Worm (Caenorhabditis elegans) whole organism, dauer: Measurements from ENCODE around the gene ets-5.

Source experiments
- unc-62 ChIP-seq: sonication (generic microtip); optimal IDR thresholded peaks from 2 replicates; lab custom pipeline; 2017; ENCODE audit warnings: missing biosample characterization, missing genetic modification reagents, missing genetic modification characterization

Gene ets-5

DNA sequence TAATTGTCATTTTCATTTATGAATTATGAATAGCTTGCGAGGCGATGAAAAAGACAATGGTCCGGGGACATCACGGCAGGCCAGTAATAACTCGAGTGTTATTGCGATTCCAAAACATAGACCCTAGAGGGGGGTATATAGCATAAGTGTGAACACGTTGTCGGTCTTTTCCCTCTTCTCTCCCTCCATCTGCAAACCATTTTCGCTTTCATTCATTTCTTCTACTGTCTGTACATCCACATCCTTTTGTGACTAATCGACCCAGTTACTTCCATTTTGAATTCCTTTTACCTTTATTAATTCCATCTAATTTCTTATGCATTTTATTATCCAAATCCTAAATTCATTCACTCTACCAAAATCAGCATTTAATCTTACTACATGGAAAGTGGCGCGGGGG is 13.3 kb downstream of the ets-5 start:
- TF ChIP-seq unc-62 (GFP tag; lab: Kevin White, UChicago), result no peak

DNA sequence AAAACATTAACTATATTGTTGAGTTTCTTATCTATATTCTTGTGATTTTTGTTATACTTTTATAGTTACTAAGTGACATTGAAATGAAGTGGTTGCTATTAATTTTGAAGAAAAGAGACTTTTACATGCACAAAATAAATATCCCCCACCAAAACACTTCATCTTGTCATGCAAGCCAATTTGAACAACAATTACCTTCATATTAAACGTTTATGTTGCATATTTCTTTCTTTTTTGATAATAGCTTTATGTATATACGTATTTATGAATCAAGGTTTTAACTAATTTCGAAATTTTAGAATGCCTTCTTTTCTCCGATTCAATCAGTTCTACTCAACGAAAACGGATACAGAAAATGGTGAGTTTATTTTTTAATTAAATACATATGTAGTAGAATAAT is 16.5 kb downstream of the ets-5 start, which contains the start of gene clc-7:
Gene clc-7, plus strand, starts transcription at position 301 of the 400 bp plus-strand sequence.
- TF ChIP-seq unc-62 (GFP tag; lab: Kevin White, UChicago), result no peak

DNA sequence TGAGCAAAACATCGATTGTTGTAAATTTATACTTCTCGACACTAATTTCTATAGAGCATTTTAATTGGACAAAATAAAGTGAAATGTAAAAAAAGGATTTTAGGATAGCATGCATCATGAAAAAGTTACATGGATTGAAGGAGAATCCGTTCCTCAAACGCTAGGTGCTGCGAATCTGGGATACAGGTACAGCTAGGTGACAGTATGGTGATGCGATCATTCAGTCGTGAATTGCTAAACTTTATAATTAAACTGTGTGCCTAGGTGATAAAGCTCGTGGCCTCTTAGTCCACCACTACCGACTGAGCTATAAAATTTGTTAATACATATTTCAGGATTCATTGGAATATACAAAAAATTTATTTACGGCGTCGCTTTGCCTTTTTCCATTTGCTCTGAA is 17.8 kb downstream of the ets-5 start:
- TF ChIP-seq unc-62 (GFP tag; lab: Kevin White, UChicago), result no peak

DNA sequence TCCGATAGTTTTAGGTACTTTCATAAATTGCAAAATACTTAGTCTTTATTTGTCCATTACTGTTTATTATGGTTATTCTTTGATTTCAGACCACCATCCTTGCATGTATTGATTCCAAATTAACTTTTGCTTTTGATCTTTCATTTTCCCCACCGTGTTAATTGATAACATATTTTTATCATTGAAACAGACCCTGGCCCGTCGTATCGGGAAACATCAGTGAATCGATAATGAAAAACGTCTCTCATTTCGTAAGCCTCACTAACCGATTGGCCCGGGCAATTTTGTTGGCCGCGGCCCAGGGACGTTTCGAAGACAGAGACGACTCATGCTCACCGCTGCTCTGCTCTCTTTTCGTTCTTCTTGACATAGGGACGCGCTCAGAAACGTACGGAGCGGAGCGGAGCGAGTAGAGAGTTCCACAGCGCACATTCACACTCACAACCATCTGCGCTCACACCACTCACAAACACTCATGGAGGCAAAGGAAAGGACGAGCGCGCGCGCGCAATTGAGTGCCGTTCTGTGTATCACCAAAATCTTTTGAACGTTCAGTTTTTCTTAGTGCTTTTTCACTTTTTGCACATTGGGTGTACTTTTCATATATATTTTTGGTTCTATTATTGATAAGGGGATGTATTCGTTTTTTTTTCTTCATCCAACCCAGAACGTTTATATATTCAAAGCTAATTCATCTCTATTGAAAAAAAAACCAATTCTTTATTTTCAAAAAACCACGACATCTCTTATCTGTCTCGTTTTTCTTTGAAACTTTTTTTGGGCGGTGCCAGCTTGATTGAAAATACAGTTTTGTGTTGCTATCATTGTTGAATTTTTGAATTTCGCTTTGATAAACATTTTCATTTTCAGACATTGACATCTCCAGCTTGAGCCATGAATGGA is 20.3 kb downstream of the ets-5 start, which contains the start of gene C24H10.2:
Gene C24H10.2, plus strand, starts transcription at position 853 of the 903 bp plus-strand sequence.
- no peak for TF ChIP-seq unc-62 (GFP tag; lab: Kevin White, UChicago)

DNA sequence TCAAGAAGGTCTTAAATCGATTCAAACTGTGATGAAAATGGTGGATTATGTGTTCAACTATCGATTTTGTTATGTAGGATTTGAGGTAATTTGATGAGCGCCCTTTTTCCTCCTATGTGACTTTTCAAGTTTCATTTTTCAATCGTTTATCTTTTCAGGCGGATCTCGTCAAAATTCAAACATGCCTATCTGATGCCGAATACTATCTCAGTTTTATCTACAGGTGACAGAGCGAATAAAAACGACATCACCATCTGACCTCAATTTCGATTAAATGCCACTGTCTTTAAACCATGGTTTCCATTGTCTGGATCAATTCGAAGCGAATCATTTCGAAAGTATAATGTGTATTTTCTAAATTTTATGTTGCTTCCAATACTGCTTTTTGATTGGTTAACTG is 22.6 kb downstream of the ets-5 start:
- no peak for TF ChIP-seq unc-62 (GFP tag; lab: Kevin White, UChicago)

DNA sequence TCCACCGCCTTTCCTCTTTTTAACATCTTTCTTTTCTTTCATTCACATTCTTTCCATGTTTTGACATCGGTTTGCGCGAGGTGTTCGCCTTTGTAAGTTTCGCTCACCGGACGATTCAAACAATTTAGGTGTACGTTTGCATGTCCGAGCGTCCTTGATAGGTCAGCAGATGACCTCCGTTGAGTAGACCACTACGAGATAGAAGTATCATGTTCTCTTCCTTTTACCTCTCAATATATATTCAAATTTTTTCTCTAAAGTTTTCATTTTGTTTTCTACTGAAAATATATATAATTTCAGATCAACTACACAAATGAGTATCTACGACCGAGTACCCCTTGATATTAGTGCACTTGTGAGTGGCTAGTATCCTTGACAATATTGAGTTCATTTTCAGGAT is 23.6 kb downstream of the ets-5 start, which contains the start of gene C24H10.3:
Gene C24H10.3, plus strand, starts transcription at position 301 of the 400 bp plus-strand sequence.
- no peak for TF ChIP-seq unc-62 (GFP tag; lab: Kevin White, UChicago)

DNA sequence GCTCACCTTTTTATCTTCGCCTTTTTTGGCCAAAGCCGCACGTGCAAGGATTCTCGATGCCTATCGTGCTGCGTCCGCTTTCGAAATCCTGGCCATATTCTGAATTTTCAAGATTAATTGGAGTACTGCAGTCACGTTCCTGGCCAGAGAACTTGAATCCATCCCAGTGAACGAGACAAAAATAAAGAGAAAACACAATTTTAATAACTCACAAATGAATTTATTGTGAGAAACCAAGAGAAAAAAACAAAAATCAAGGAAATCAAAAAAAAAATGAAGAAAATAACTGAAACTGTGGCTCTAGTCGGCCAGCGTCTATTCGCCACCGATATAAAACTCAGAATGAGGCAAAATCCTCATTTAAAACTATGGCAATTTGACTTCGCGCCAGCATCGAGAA is 25.2 kb downstream of the ets-5 start, which contains the start of gene C24H10.4:
Gene C24H10.4, minus strand, starts transcription at position 101 of the 400 bp plus-strand sequence.
- TF ChIP-seq unc-62 (GFP tag; lab: Kevin White, UChicago), result no peak

DNA sequence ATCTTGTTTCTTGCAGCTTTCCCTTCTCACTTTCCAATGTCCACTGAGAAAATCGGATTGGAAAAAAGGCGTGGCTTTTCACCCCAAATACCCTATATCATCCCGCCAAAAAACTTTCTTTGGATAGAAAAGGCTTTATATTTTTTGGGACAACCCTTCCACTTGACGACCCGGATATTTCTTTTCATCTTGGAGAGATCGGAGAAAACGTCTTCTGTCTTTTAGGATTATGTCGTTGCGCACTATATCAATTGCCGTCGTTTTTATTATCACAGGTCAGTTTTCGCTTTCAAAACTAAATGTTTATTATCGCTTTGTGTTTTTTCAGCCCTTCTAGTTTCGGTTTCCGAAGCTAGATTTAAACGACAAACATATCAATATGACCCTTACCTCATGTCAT is 40.4 kb downstream of the ets-5 start, which contains the start of gene Y64H9A.2:
Gene Y64H9A.2, plus strand, starts transcription at position 90 of the 400 bp plus-strand sequence.
- no peak for TF ChIP-seq unc-62 (GFP tag; lab: Kevin White, UChicago)

DNA sequence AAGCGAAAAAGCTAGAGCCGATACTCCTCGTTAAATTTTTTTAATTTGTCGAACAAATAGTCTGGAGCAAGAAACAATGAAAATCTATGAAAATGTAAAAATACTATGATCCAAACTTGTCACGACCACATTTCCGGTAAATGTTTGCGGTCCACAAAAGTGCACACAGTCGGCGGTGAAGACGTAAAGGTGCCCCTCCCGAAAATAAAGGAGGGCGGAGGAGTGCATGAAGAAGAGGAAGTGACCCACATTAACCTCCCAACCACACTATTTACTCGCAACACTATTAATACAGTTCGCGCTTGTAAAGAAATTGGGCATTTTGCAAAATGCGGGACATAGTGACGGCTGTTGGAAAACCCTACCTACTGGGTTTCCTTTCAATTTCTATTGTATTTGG is 44.3 kb downstream of the ets-5 start:
- TF ChIP-seq unc-62 (GFP tag; lab: Kevin White, UChicago), result no peak

DNA sequence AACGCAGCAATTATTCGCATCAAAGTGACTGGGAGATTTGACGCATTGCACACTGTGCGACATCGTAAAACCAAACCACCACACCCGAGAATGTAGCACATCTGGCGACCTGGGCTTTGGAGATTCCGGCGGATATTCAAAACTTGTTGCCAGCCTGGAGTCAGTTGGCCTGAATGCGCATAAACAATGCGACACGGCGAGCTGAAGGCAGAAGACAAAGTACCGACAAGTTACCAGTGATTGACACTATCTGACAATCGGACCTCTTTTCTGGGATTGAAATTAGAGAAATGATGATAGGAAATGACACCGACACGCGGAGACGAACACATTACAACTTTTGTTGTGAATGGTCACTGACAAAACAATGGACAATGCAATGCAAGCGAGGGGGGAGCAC is 45.5 kb downstream of the ets-5 start:
- TF ChIP-seq unc-62 (GFP tag; lab: Kevin White, UChicago), result no peak

DNA sequence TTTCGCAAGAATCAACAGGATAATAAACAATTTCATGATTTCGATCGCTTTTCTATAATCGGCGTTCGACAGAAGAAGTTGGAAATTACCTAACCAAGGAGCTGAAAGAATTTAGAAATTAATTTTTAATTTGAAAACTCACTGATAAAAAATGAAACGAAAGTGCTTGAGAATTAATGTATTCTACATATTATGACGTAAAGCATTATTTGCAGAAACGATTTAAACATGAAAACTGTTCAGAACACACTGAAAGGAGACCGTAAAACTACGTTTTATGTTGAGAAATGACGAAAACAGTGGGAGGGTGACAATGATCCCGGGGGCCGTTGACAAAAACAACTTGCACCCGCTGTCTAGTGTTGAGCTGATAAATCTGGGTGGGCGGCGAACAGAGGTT is 46.7 kb downstream of the ets-5 start, which contains the start of gene ZC449.5:
Gene ZC449.5, minus strand, starts transcription at position 101 of the 400 bp plus-strand sequence.
- TF ChIP-seq unc-62 (GFP tag; lab: Kevin White, UChicago), result no peak

DNA sequence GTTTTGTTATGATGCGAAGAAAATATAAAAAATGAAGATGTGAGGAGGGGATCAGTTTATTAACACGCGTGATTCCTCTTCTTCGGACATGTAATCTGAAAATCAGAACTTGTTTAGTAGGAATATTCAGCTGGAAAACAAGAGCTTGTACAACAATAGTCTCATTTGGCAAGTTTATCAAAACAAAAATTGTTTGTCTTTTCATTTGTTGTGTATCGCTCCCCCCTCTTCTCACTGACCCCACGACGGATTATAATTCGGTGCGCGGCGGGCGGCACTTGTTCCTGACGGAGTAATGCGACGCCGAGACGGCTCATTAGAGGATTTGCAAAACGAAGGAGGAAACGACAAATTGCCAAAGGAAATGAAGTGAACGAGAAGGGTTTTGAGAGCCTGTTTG is 50.5 kb downstream of the ets-5 start, which contains the start of gene ZC449.4:
Gene ZC449.4, minus strand, starts transcription at position 101 of the 400 bp plus-strand sequence.
- TF ChIP-seq unc-62 (GFP tag; lab: Kevin White, UChicago), result no peak

DNA sequence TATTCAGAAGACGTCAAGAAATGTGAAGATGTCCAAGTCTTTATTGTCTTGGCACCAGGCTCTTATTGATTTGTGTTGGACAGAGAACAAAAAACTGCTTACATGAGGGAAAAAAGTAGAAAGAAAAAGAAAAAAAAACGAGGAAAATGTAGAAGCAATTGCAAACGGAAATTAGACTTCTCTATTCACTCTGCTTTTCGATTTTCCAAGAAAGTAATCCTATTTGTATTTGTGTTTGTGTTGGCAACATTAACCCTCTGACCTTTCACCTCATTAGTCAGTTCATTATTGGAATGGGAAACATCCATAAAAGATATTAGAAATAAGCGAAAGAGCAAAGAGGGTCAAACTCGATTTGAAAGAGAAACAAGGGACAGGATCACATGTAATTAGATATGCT is 52.6 kb downstream of the ets-5 start:
- no peak for TF ChIP-seq unc-62 (GFP tag; lab: Kevin White, UChicago)

DNA sequence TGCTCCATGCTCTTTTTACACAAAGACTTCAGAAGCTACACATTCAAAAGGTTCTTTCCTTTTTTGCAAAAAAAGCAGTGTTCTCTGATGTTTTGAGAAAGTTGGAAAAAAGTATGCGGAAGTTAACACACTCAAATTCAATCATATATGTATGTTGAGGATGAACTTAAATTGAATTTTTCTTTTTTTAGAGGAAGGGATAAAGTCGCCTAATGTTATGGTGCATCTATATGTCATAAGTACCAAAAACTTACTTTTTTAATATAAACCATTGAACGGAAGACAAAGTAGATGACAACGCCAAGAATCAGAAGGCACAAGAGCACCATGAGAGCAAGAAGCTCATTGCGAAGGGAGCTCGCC is 55.8 kb downstream of the ets-5 start:
- no peak for TF ChIP-seq unc-62 (GFP tag; lab: Kevin White, UChicago)

DNA sequence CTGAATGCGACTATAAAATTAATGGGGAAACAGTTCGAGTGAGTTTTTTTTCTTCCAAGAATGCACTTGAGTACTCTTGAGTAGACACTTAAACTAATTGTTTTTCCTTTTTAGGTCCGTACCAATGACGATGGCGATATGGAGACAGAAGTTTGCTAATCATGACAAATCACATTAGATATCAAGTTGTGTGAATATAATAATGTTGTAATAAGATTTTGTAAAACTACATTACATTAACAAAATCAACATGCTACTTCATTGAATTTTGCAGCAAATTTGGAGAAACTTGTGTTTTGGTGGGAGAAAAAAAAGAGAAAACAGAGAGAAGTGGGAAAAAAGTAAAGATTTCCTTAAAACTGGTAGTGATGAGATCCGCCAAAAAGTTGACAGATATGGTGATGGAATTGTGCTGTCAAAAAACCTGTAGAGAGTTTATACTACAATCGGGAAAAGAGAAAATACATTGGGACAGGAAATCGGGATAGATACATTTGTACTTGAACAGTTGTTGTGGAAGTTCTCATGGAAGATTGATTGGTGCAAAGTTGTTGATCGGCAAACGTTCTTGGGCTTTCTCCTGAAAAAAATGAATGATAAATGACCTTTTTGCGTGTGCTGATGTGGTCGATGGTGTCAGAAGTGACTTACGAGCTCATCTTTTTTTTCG is 56.3 kb downstream of the ets-5 start:
- TF ChIP-seq unc-62 (GFP tag; lab: Kevin White, UChicago), result no peak
